Fruit fly (Drosophila melanogaster): ENCODE measurements around the gene ppk5.

ppk5 gene

dm6 chr3L:21568848-21569372 is 34.5 kb downstream of the ppk5 start, which contains the start of the genes CRIF and SMC5 (continued):
- no peak; the same call in 1 of the 2 replicates for TF ChIP-seq CG13287 (GFP tag; IDR thresholded peaks at IDR 0.05; ENCODE audit: partially characterized antibody)
- no peak for TF ChIP-seq sc (optimal IDR thresholded peaks at IDR 0.05)
- TF ChIP-seq sc (GFP tag; optimal IDR thresholded peaks at IDR 0.05), result peak; percentile 26
- 0 out of 2 replicates have a peak, but pooled peaks have one; percentile 47 for TF ChIP-seq sob (GFP tag; IDR thresholded peaks at IDR 0.05)
- TF ChIP-seq CG6683 (GFP tag; optimal IDR thresholded peaks at IDR 0.05), result no peak
- peak; percentile 69 for TF ChIP-seq dmrt11E (tag; optimal IDR thresholded peaks at IDR 0.05)
- TF ChIP-seq PHDP (tag; optimal IDR thresholded peaks at IDR 0.05), result no peak
- TF ChIP-seq CG6765 (GFP tag; optimal IDR thresholded peaks at IDR 0.05), result no peak
- TF ChIP-seq CG10543 (GFP tag; optimal IDR thresholded peaks at IDR 0.05), result no peak
- TF ChIP-seq CG11398 (GFP tag; optimal IDR thresholded peaks at IDR 0.05), result no peak
- peak; percentile 29 for TF ChIP-seq CG12236 (GFP tag; optimal IDR thresholded peaks at IDR 0.05)
- TF ChIP-seq CG14014 (GFP tag; IDR thresholded peaks at IDR 0.05), result peak; percentile 52; the same call in 1 of the 2 replicates
- peak; percentile 33 for TF ChIP-seq dm (GFP tag; optimal IDR thresholded peaks at IDR 0.05)
- peak; percentile 46 for TF ChIP-seq CG17186 (GFP tag; optimal IDR thresholded peaks at IDR 0.05)
- no peak for TF ChIP-seq Trl (optimal IDR thresholded peaks at IDR 0.05)
- peak; percentile 67 for TF ChIP-seq Trl (GFP tag; optimal IDR thresholded peaks at IDR 0.05)
- peak; percentile 38 for TF ChIP-seq CG34376 (GFP tag; optimal IDR thresholded peaks at IDR 0.05)
- peak; percentile 26; the same call in 1 of the 2 replicates for TF ChIP-seq stc (GFP tag; IDR thresholded peaks at IDR 0.05)
- TF ChIP-seq gcm2 (GFP tag; optimal IDR thresholded peaks at IDR 0.05), result peak; percentile 31
- TF ChIP-seq CG18619 (GFP tag; optimal IDR thresholded peaks at IDR 0.05), result peak; percentile 60
- no peak for TF ChIP-seq Oaz (GFP tag; IDR thresholded peaks at IDR 0.05)
- peak; percentile 49 for TF ChIP-seq trem (tag; optimal IDR thresholded peaks at IDR 0.05)
- peak in 1 of 2 experiments; percentile 5 for TF ChIP-seq crp (GFP tag; optimal IDR thresholded peaks at IDR 0.05)
- TF ChIP-seq CG8924 (tag; optimal IDR thresholded peaks at IDR 0.05), result no peak
- 0 out of 3 replicates have a peak, but pooled peaks have one; percentile 27 for TF ChIP-seq CG14050 (GFP tag; IDR thresholded peaks at IDR 0.05)
- TF ChIP-seq CG16813 (GFP tag; IDR thresholded peaks at IDR 0.05; ENCODE audit: partially characterized antibody), result 0 out of 3 replicates have a peak, but pooled peaks have one; percentile 30
- TF ChIP-seq ind (GFP tag; optimal IDR thresholded peaks at IDR 0.05), result peak; percentile 74
- TF ChIP-seq dysf (GFP tag; IDR thresholded peaks at IDR 0.05), result peak; percentile 52; the same call in 1 of the 3 replicates
- peak; percentile 66 for TF ChIP-seq tx (GFP tag; optimal IDR thresholded peaks at IDR 0.05)
- no peak for TF ChIP-seq ato (GFP tag; IDR thresholded peaks at IDR 0.05; ENCODE audit: partially characterized antibody)
- no peak for TF ChIP-seq H15 (GFP tag; IDR thresholded peaks at IDR 0.05)
- peak; percentile 53 for TF ChIP-seq kay (GFP tag; optimal IDR thresholded peaks at IDR 0.05)
- peak; percentile 42 for TF ChIP-seq HmgZ (tag; optimal IDR thresholded peaks at IDR 0.05)
- TF ChIP-seq HmgD (GFP tag; optimal IDR thresholded peaks at IDR 0.05), result peak; percentile 40
- no peak for TF ChIP-seq fd64A (GFP tag; optimal IDR thresholded peaks at IDR 0.05)
- peak; percentile 31 for TF ChIP-seq CG12104 (GFP tag; optimal IDR thresholded peaks at IDR 0.05)
- peak; percentile 61 for TF ChIP-seq CG33557 (GFP tag; optimal IDR thresholded peaks at IDR 0.05)
- TF ChIP-seq lmd (GFP tag; IDR thresholded peaks at IDR 0.05), result no peak; the same call in 1 of the 2 replicates
- peak; percentile 78 for TF ChIP-seq CG14710 (tag; optimal IDR thresholded peaks at IDR 0.05)
- no peak for TF ChIP-seq CG6854 (GFP tag; optimal IDR thresholded peaks at IDR 0.05)
- TF ChIP-seq CG17802 (tag; optimal IDR thresholded peaks at IDR 0.05), result peak; percentile 94
- TF ChIP-seq CG6272 (GFP tag; IDR thresholded peaks at IDR 0.05), result no peak; the same call in 1 of the 2 replicates
- TF ChIP-seq Bdp1 (GFP tag; optimal IDR thresholded peaks at IDR 0.05), result peak; percentile 4
- TF ChIP-seq CG7745 (tag; optimal IDR thresholded peaks at IDR 0.05), result no peak
- no peak for TF ChIP-seq cg (GFP tag; optimal IDR thresholded peaks at IDR 0.05)
- peak; percentile 56 for TF ChIP-seq CG4328 (GFP tag; optimal IDR thresholded peaks at IDR 0.05)
- peak; percentile 65 for TF ChIP-seq CHES-1-like (GFP tag; optimal IDR thresholded peaks at IDR 0.05)
- peak; percentile 45; the same call in 1 of the 2 replicates for TF ChIP-seq vvl (GFP tag; IDR thresholded peaks at IDR 0.05)
- peak; percentile 54 for TF ChIP-seq Camta (GFP tag; optimal IDR thresholded peaks at IDR 0.05)
- peak; percentile 60 for TF ChIP-seq CG8944 (GFP tag; optimal IDR thresholded peaks at IDR 0.05)

All from whole organism, embryonic.